Worm (Caenorhabditis elegans): ENCODE measurements around the gene K09B3.1.

- TF ChIP-seq mdl-1 (tag; optimal IDR thresholded peaks at IDR 0.05): no peak
- no peak for TF ChIP-seq egl-27 (tag; optimal IDR thresholded peaks at IDR 0.05)
- TF ChIP-seq ceh-82 (tag; optimal IDR thresholded peaks at IDR 0.05): no peak
- no peak for TF ChIP-seq tbx-2 (tag; optimal IDR thresholded peaks at IDR 0.05)
- no peak for TF ChIP-seq nhr-237 (tag; optimal IDR thresholded peaks at IDR 0.05)
- TF ChIP-seq ceh-63 (GFP tag; optimal IDR thresholded peaks at IDR 0.05): no peak
- TF ChIP-seq nhr-76 (tag; optimal IDR thresholded peaks at IDR 0.05): no peak
- no peak for TF ChIP-seq lin-35 (GFP tag; optimal IDR thresholded peaks at IDR 0.05)
- no peak for TF ChIP-seq sptf-1 (tag; optimal IDR thresholded peaks at IDR 0.05)
- no peak for TF ChIP-seq jun-1 (tag; optimal IDR thresholded peaks at IDR 0.05)
- TF ChIP-seq nhr-28 (tag; optimal IDR thresholded peaks at IDR 0.05): no peak
- no peak for TF ChIP-seq nhr-90 (tag; optimal IDR thresholded peaks at IDR 0.05; ENCODE audit: poor library complexity)
- TF ChIP-seq ztf-11 (tag; optimal IDR thresholded peaks at IDR 0.05): no peak
- no peak for TF ChIP-seq lin-14 (GFP tag; optimal IDR thresholded peaks at IDR 0.05)
Observed at ce11 chrIV:3766589-3766988, 27.9 kb upstream of the K09B3.1 start, which contains the start of gene vab-2.

All from whole organism, L1 larva.